Fruit fly (Drosophila melanogaster) whole organism, pupa: ENCODE data around the gene Sas-6.

Experiments used
- CG12605 ChIP-seq: fragments of 200-800 bp; sonication (Bioruptor generic); IDR thresholded peaks from 2 replicates; pipeline ENCODE4 v1.3.6; 2022; ENCODE audit warnings: missing biosample characterization, missing genetic modification characterization
- CG14655 ChIP-seq: fragments of 200-800 bp; sonication (Bioruptor generic); optimal IDR thresholded peaks from 3 replicates; lab custom pipeline; 2017; ENCODE audit warnings: mild to moderate bottlenecking, missing biosample characterization, missing genetic modification reagents, missing genetic modification characterization
- CG32121 ChIP-seq: fragments of 200-800 bp; sonication (Bioruptor generic); IDR thresholded peaks from 2 replicates; pipeline ENCODE4 v1.3.6; 2022; ENCODE audit warnings: missing biosample characterization, missing genetic modification characterization
- CG34367 ChIP-seq: fragments of 200-800 bp; sonication (Bioruptor generic); optimal IDR thresholded peaks from 2 replicates; lab custom pipeline; 2018; ENCODE audit warnings: missing biosample characterization, mild to moderate bottlenecking, missing genetic modification characterization
- CG4496 ChIP-seq: fragments of 200-800 bp; sonication (Bioruptor generic); IDR thresholded peaks from 3 replicates; pipeline ENCODE4 v1.3.6; 2022; ENCODE audit warnings: missing biosample characterization, missing genetic modification characterization
- CG8301 ChIP-seq: fragments of 200-800 bp; sonication (Bioruptor generic); optimal IDR thresholded peaks from 2 replicates; lab custom pipeline; 2018; ENCODE audit warnings: missing biosample characterization, mild to moderate bottlenecking, missing genetic modification characterization
- CG9948 ChIP-seq: fragments of 200-800 bp; sonication (Bioruptor generic); optimal IDR thresholded peaks from 2 replicates; lab custom pipeline; 2018; ENCODE audit warnings: missing biosample characterization, mild to moderate bottlenecking, missing genetic modification characterization, moderate library complexity
- Ets98B ChIP-seq: fragments of 200-800 bp; sonication (Bioruptor generic); IDR thresholded peaks from 2 replicates; pipeline ENCODE4 v1.3.6; 2022; ENCODE audit warnings: missing biosample characterization, missing genetic modification characterization
- Snoo ChIP-seq: fragments of 200-800 bp; sonication (Bioruptor generic); optimal IDR thresholded peaks from 3 replicates; lab custom pipeline; 2017; ENCODE audit warnings: missing biosample characterization, mild to moderate bottlenecking, missing genetic modification characterization, inconsistent platforms
- fd96Ca ChIP-seq: fragments of 200-800 bp; sonication (Bioruptor generic); IDR thresholded peaks from 3 replicates; pipeline ENCODE4 v1.3.6; 2022; ENCODE audit warnings: missing biosample characterization, missing genetic modification characterization
- rn ChIP-seq: fragments of 200-800 bp; sonication (Bioruptor generic); IDR thresholded peaks from 2 replicates; pipeline ENCODE4 v1.3.6; 2022; ENCODE audit warnings: missing biosample characterization, missing genetic modification characterization

- TF ChIP-seq CG8301 (tag; lab: Kevin White, UChicago): no peak
- no peak for TF ChIP-seq Ets98B
- no peak for TF ChIP-seq rn (GFP tag; lab: Robert Waterston, UW)
- TF ChIP-seq Snoo (tag; lab: Kevin White, UChicago): no peak
- TF ChIP-seq CG34367 (tag; lab: Kevin White, UChicago): no peak
- TF ChIP-seq CG32121: no peak
- TF ChIP-seq CG14655 (GFP tag; lab: Kevin White, UChicago): no peak
- TF ChIP-seq CG12605: no peak
- no peak for TF ChIP-seq CG4496
- TF ChIP-seq fd96Ca (GFP tag; lab: Robert Waterston, UW): no peak
- TF ChIP-seq CG9948 (tag; lab: Kevin White, UChicago): no peak
These were observed 42.5 kb downstream of the Sas-6 start, which contains the start of gene ocn for dm6 chr3R:30037630-30038029.
